Worm (Caenorhabditis elegans) whole organism, late embryonic: ENCODE results near the gene Y47G7B.2.

ENCODE experiments used
- C38D4.7 ChIP-seq: fragments of 200-800 bp; sonication (Bioruptor generic); optimal IDR thresholded peaks from 2 replicates; lab custom pipeline; 2018; ENCODE audit warnings: mild to moderate bottlenecking, missing genetic modification characterization, moderate library complexity, missing compliant biosample characterization
- F13H6.1 ChIP-seq: sonication (generic microtip); optimal IDR thresholded peaks from 2 replicates; lab custom pipeline; 2016; ENCODE audit warnings: missing genetic modification characterization, missing compliant biosample characterization
- K02D7.2 ChIP-seq: sonication (generic microtip); optimal IDR thresholded peaks from 2 replicates; lab custom pipeline; 2017; ENCODE audit warnings: mild to moderate bottlenecking, missing genetic modification characterization, missing compliant biosample characterization
- T23F11.4 ChIP-seq: fragments of 200-800 bp; sonication (Bioruptor generic); optimal IDR thresholded peaks from 2 replicates; lab custom pipeline; 2018; ENCODE audit warnings: mild to moderate bottlenecking, missing genetic modification characterization, missing compliant biosample characterization
- ahr-1 ChIP-seq: sonication (generic microtip); optimal IDR thresholded peaks from 2 replicates; lab custom pipeline; 2016; ENCODE audit warnings: missing genetic modification characterization, missing compliant biosample characterization
- ceh-14 ChIP-seq: sonication (generic microtip); optimal IDR thresholded peaks from 2 replicates; lab custom pipeline; 2016; ENCODE audit warnings: missing genotype, missing genetic modification characterization, missing compliant biosample characterization
- ceh-18 ChIP-seq: sonication (generic microtip); optimal IDR thresholded peaks from 2 replicates; lab custom pipeline; 2016; ENCODE audit warnings: missing genetic modification characterization, missing compliant biosample characterization
- ceh-19 ChIP-seq: fragments of 200-800 bp; sonication (Bioruptor generic); optimal IDR thresholded peaks from 2 replicates; lab custom pipeline; 2018; ENCODE audit warnings: mild to moderate bottlenecking, missing genetic modification characterization, missing compliant biosample characterization
- ceh-22 ChIP-seq: sonication (generic microtip); optimal IDR thresholded peaks from 2 replicates; lab custom pipeline; 2017; ENCODE audit warnings: missing biosample characterization, missing genetic modification characterization
- ceh-30 ChIP-seq: fragments of 150-350 bp; optimal IDR thresholded peaks from 2 replicates; lab custom pipeline; 2014; ENCODE audit warnings: missing biosample characterization, missing genetic modification characterization
- ceh-31 ChIP-seq: sonication (generic microtip); optimal IDR thresholded peaks from 2 replicates; lab custom pipeline; 2016; ENCODE audit warnings: missing genetic modification characterization, missing compliant biosample characterization
- ceh-34 ChIP-seq: sonication (generic microtip); optimal IDR thresholded peaks from 2 replicates; lab custom pipeline; 2016; ENCODE audit warnings: mild to moderate bottlenecking, missing genetic modification characterization, missing compliant biosample characterization
- ceh-6 ChIP-seq: fragments of 200-800 bp; sonication (Bioruptor generic); optimal IDR thresholded peaks from 2 replicates; lab custom pipeline; 2018; ENCODE audit warnings: mild to moderate bottlenecking, missing genetic modification characterization, missing compliant biosample characterization
- ceh-9 ChIP-seq: sonication (generic microtip); optimal IDR thresholded peaks from 2 replicates; lab custom pipeline; 2016; ENCODE audit warnings: mild to moderate bottlenecking, missing genetic modification characterization, inconsistent platforms, missing compliant biosample characterization
- che-1 ChIP-seq: sonication (generic microtip); optimal IDR thresholded peaks from 2 replicates; lab custom pipeline; 2016; ENCODE audit warnings: mild to moderate bottlenecking, missing genetic modification characterization, missing compliant biosample characterization
- ets-4 ChIP-seq: sonication (generic microtip); optimal IDR thresholded peaks from 2 replicates; lab custom pipeline; 2016; ENCODE audit warnings: missing genetic modification characterization, missing compliant biosample characterization
- hlh-15 ChIP-seq: sonication (generic microtip); optimal IDR thresholded peaks from 2 replicates; lab custom pipeline; 2016; ENCODE audit warnings: missing genetic modification characterization, missing compliant biosample characterization
- hlh-30 ChIP-seq: sonication (generic microtip); optimal IDR thresholded peaks from 2 replicates; lab custom pipeline; 2017; ENCODE audit warnings: antibody characterized with exemption, missing genetic modification characterization, missing compliant biosample characterization; ENCODE audit not compliant: insufficient read depth
- hlh-6 ChIP-seq: sonication (generic microtip); optimal IDR thresholded peaks from 2 replicates; lab custom pipeline; 2016; ENCODE audit warnings: missing genotype, missing genetic modification characterization, missing compliant biosample characterization
- lim-6 ChIP-seq: sonication (generic microtip); optimal IDR thresholded peaks from 2 replicates; lab custom pipeline; 2016; ENCODE audit warnings: missing genetic modification characterization, missing compliant biosample characterization
- madf-2 ChIP-seq: sonication (generic microtip); optimal IDR thresholded peaks from 2 replicates; lab custom pipeline; 2017; ENCODE audit warnings: missing genetic modification characterization, missing compliant biosample characterization
- nfya-1 ChIP-seq: sonication (generic microtip); optimal IDR thresholded peaks from 2 replicates; lab custom pipeline; 2017; ENCODE audit warnings: missing genetic modification characterization, mild to moderate bottlenecking, missing compliant biosample characterization, antibody characterized with exemption, moderate library complexity
- nhr-232 ChIP-seq: sonication (generic microtip); optimal IDR thresholded peaks from 2 replicates; lab custom pipeline; 2016; ENCODE audit warnings: missing genetic modification characterization, missing compliant biosample characterization
- pat-9 ChIP-seq: fragments of 200-800 bp; sonication (Bioruptor generic); optimal IDR thresholded peaks from 2 replicates; lab custom pipeline; 2018; ENCODE audit warnings: mild to moderate bottlenecking, missing genetic modification characterization, moderate library complexity, missing compliant biosample characterization
- pha-4 ChIP-seq: fragments of 150-350 bp; optimal IDR thresholded peaks from 2 replicates; lab custom pipeline; 2018; ENCODE audit warnings: missing biosample characterization, missing genetic modification reagents, missing genetic modification characterization
- pqm-1 ChIP-seq: sonication (generic microtip); optimal IDR thresholded peaks from 2 replicates; lab custom pipeline; 2016; ENCODE audit warnings: missing genetic modification characterization, missing compliant biosample characterization
- ref-2 ChIP-seq: sonication (generic microtip); optimal IDR thresholded peaks from 2 replicates; lab custom pipeline; 2016; ENCODE audit warnings: missing genetic modification characterization, missing compliant biosample characterization
- sdc-2 ChIP-seq: sonication (generic microtip); optimal IDR thresholded peaks from 2 replicates; lab custom pipeline; 2016; ENCODE audit warnings: missing genotype, missing genetic modification characterization, missing compliant biosample characterization
- sox-4 ChIP-seq: sonication (generic microtip); optimal IDR thresholded peaks from 2 replicates; lab custom pipeline; 2017; ENCODE audit warnings: mild to moderate bottlenecking, missing genetic modification characterization, inconsistent platforms, missing compliant biosample characterization
- tbx-2 ChIP-seq: sonication (generic microtip); optimal IDR thresholded peaks from 2 replicates; lab custom pipeline; 2016; ENCODE audit warnings: missing genetic modification characterization, missing compliant biosample characterization
- tbx-7 ChIP-seq: sonication (generic microtip); optimal IDR thresholded peaks from 2 replicates; lab custom pipeline; 2016; ENCODE audit warnings: missing genotype, missing genetic modification characterization, missing compliant biosample characterization
- unc-3 ChIP-seq, 2 experiments: fragments of 200-800 bp in 1 of 2; sonication (Bioruptor generic) in 1 of 2; sonication (generic microtip) in 1 of 2; conservative IDR thresholded peaks in 1 of 2; optimal IDR thresholded peaks in 1 of 2; 2 replicates each; pipeline versions ENCODE4 v1.3.6 to Lab custom; 2016 to 2022; ENCODE audit warnings: missing compliant biosample characterization in 2 of 2, missing genetic modification characterization in 2 of 2, missing genetic modification reagents in 1 of 2
- unc-42 ChIP-seq: sonication (generic microtip); optimal IDR thresholded peaks from 2 replicates; lab custom pipeline; 2016; ENCODE audit warnings: missing genotype, missing genetic modification characterization, missing compliant biosample characterization
- zip-5 ChIP-seq: sonication (generic microtip); optimal IDR thresholded peaks from 2 replicates; lab custom pipeline; 2016; ENCODE audit warnings: missing genetic modification characterization, missing compliant biosample characterization
- ztf-16 ChIP-seq: sonication (generic microtip); optimal IDR thresholded peaks from 2 replicates; lab custom pipeline; 2017; ENCODE audit warnings: missing genetic modification characterization, missing compliant biosample characterization

Gene Y47G7B.2

ce11 chrII:2719212-2719611, 11.4 kb upstream of the Y47G7B.2 start:
- TF ChIP-seq sox-4 (tag; lab: Kevin White, UChicago) (no peak), C38D4.7 (GFP tag; lab: Kevin White, UChicago) (no peak), sdc-2 (tag; lab: Kevin White, UChicago) (no peak), unc-42 (no peak), hlh-6 (tag; lab: Kevin White, UChicago) (no peak), che-1 (no peak), ztf-16 (tag; lab: Kevin White, UChicago) (no peak), T23F11.4 (GFP tag; lab: Kevin White, UChicago) (no peak), tbx-7 (tag; lab: Kevin White, UChicago) (no peak), zip-5 (tag; lab: Kevin White, UChicago) (no peak), pqm-1 (tag; lab: Kevin White, UChicago) (no peak), ceh-14 (tag; lab: Kevin White, UChicago) (no peak), pha-4 (tag; lab: Kevin White, UChicago) (no peak), ceh-34 (no peak), ceh-22 (tag; lab: Kevin White, UChicago) (no peak), lim-6 (tag; lab: Kevin White, UChicago) (no peak), ceh-19 (GFP tag; lab: Kevin White, UChicago) (no peak), nhr-232 (no peak)

DNA sequence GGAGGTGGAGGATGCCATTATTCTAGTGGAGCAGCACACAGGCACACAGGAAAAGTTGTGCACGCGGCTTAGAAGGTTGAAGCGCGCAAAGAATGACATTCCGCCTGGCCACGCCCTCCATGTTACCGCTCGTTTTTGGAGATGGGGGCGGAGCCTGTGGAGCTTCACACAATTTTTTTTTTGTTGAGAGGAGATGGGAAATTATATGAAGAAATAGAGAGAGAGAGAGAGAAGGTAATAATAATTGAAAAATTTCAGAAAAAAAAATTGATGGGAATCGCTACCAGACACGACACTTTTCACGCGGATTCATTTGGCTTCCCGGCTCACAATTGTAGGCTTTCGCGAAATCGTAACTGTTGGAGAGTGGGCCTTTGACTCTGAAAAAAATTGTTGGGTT, 9.5 kb upstream of the Y47G7B.2 start, which contains the start of gene T05A8.3:
T05A8.3 (minus strand) TSS at position 101 of the 400 bp plus-strand sequence.
- TF ChIP-seq pqm-1 (tag; lab: Kevin White, UChicago) (no peak), ceh-6 (GFP tag; lab: Kevin White, UChicago) (no peak)

- TF ChIP-seq K02D7.2 (tag; lab: Kevin White, UChicago) = no peak
- TF ChIP-seq ceh-31 (tag; lab: Kevin White, UChicago) = no peak
- no peak for TF ChIP-seq ceh-9 (tag; lab: Kevin White, UChicago)
- TF ChIP-seq hlh-30 (tag; lab: Kevin White, UChicago) = no peak
- TF ChIP-seq nfya-1 (tag; lab: Kevin White, UChicago) = no peak
- TF ChIP-seq ceh-22 (tag; lab: Kevin White, UChicago) = no peak
- no peak for TF ChIP-seq nhr-232
- TF ChIP-seq pqm-1 (tag; lab: Kevin White, UChicago) = no peak
- no peak for TF ChIP-seq F13H6.1 (tag; lab: Kevin White, UChicago)
- no peak for TF ChIP-seq ceh-18 (tag; lab: Kevin White, UChicago)
- TF ChIP-seq hlh-15 (tag; lab: Kevin White, UChicago) = no peak
- TF ChIP-seq unc-3 (GFP tag; conservative IDR thresholded peaks at IDR 0.05; lab: Robert Waterston, UW) = no peak
- TF ChIP-seq unc-3 (tag; optimal IDR thresholded peaks at IDR 0.05; lab: Kevin White, UChicago) = no peak
- no peak for TF ChIP-seq zip-5 (tag; lab: Kevin White, UChicago)
- TF ChIP-seq madf-2 = no peak
Observed at ce11 chrII:2710919-2711318, 3.1 kb upstream of the Y47G7B.2 start, which contains the start of gene T05A8.2. Gene T05A8.2 (minus strand): TSS chrII:2711019.

ce11 chrII:2709942-2710341, 2.1 kb upstream of the Y47G7B.2 start, which contains the start of gene T05A8.1:
Gene T05A8.1 (minus strand): TSS chrII:2710042.
- TF ChIP-seq ceh-30 (tag; lab: Kevin White, UChicago) (no peak), ceh-6 (GFP tag; lab: Kevin White, UChicago) (no peak), ref-2 (no peak), ets-4 (tag; lab: Kevin White, UChicago) (no peak), ahr-1 (tag; lab: Kevin White, UChicago) (no peak), tbx-2 (tag; lab: Kevin White, UChicago) (no peak), hlh-30 (tag; lab: Kevin White, UChicago) (no peak), pat-9 (tag; lab: Kevin White, UChicago) (no peak)
